Worm (Caenorhabditis elegans): ENCODE results near the gene M153.5.

M153.5 gene

DNA sequence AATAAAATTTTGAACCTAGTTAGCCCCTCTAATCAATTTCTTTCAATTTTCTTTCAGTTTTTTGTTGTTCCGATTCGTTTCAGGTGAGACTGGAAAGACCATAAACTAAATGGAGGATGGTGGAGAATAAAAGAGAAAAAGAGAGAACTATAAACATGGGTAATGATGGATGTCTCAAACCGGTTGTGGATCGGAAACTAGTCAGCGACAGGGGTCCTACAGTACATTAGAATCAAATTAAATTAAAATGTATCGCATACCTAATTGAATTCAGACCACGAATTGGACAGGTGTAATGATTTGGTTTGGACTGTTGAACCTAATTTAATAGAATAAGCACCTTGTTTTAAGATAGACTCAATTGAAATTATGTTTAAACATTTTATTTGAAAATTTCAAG is 20.3 kb downstream of the M153.5 start:
- TF ChIP-seq drap-1 (GFP tag; optimal IDR thresholded peaks at IDR 0.05) = no peak
- no peak for TF ChIP-seq ham-2 (GFP tag; optimal IDR thresholded peaks at IDR 0.05)
- no peak for TF ChIP-seq zip-8 (tag; optimal IDR thresholded peaks at IDR 0.05)
- TF ChIP-seq ceh-43 (GFP tag; optimal IDR thresholded peaks at IDR 0.05) = no peak
- TF ChIP-seq elt-1 (tag; optimal IDR thresholded peaks at IDR 0.05; ENCODE audit: borderline replicate concordance, insufficient read depth) = no peak
- TF ChIP-seq blmp-1 (tag; optimal IDR thresholded peaks at IDR 0.05) = no peak
- TF ChIP-seq nhr-28 (tag; optimal IDR thresholded peaks at IDR 0.05) = no peak
- TF ChIP-seq mep-1 (tag; optimal IDR thresholded peaks at IDR 0.05) = no peak
- no peak for TF ChIP-seq nhr-237 (tag; optimal IDR thresholded peaks at IDR 0.05)
- no peak for TF ChIP-seq mls-2 (tag; optimal IDR thresholded peaks at IDR 0.05)

DNA sequence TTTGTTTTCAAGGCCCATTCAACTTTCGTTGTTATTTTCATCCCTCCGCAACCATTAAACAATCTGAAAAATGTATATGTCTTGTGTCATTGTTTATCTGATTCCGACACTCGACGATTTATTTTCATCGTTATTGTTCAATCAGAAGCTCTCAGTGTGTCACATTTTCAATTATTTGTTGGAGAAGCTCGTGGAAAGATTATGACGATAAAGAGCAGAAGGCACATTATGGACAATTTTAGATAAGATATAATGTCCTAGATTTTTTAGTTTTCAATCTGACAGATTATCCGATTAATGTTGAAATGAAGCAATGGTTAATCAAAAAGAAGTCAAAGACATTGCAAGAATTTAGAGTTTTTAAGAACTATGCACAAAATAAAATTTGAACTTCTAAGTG is 21.1 kb downstream of the M153.5 start:
- TF ChIP-seq pha-4 (tag; optimal IDR thresholded peaks at IDR 0.05) (no peak), lin-13 (tag; optimal IDR thresholded peaks at IDR 0.05) (no peak), mab-5 (tag; optimal IDR thresholded peaks at IDR 0.05) (no peak)

DNA sequence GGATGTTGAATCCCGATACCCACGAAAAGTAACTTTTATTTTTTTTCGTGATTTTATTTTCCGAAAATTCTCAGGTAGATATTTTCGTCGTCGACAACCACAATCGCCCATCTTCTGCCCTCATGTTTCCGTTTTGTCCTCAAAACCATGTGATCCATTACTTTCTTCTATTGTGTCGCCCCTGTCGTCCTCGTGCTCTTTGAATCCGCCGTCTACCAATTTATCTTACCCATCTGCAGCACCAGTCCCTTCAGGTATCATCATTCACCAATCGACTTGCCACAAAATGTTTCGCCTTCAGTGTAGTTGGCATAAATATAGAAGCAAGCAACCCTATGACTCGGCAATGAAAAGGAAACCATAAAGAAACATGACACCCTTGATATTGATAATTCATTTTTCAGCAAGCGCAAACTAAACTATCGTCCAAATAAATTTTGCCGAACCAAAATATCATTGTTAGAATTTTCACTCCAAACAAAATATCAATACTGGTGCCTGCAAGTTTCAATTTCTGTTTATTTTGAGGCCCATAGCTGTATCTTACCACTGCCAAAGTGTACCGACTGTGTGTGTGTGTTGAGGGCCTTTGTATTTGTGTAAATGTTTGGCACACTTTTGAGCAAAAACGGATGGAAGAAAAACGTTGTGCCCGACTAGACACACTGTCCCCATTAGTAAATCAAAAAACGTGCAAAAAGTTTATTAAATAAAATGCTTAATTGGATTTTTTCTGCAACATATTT is 24.0 kb downstream of the M153.5 start:
- TF ChIP-seq drap-1 (GFP tag; optimal IDR thresholded peaks at IDR 0.05) (no peak), nhr-28 (tag; optimal IDR thresholded peaks at IDR 0.05) (no peak), ces-1 (GFP tag; optimal IDR thresholded peaks at IDR 0.05) (no peak), elt-1 (tag; optimal IDR thresholded peaks at IDR 0.05; ENCODE audit: borderline replicate concordance, insufficient read depth) (no peak), snpc-4 (tag; optimal IDR thresholded peaks at IDR 0.05) (no peak), tbx-8 (GFP tag; optimal IDR thresholded peaks at IDR 0.05) (no peak), flh-1 (GFP tag; optimal IDR thresholded peaks at IDR 0.05) (no peak), nhr-2 (tag; optimal IDR thresholded peaks at IDR 0.05) (no peak), ceh-39 (tag; optimal IDR thresholded peaks at IDR 0.05) (no peak)

DNA sequence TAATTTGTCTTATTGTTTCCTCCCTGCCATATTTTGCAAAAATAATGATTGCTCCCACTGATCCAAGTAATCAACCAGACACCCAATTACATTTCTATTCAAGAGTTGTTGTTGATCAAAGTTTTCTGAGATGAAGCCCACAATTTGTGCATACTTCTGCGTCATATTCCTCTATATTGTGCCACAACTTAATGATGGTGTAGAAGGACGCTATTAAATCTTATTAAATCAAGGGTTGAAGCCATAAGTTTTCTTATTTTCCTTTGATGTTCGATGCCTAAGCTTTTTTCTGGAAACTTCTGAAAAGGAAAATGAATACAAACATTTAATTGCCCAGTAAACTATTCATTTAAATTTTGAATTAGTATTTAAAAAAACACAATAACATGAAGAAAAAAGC is 25.0 kb downstream of the M153.5 start:
- TF ChIP-seq unc-120 (tag; optimal IDR thresholded peaks at IDR 0.05; ENCODE audit: poor library complexity, severe bottlenecking) (no peak), ces-1 (GFP tag; optimal IDR thresholded peaks at IDR 0.05) (peak; percentile 69)

DNA sequence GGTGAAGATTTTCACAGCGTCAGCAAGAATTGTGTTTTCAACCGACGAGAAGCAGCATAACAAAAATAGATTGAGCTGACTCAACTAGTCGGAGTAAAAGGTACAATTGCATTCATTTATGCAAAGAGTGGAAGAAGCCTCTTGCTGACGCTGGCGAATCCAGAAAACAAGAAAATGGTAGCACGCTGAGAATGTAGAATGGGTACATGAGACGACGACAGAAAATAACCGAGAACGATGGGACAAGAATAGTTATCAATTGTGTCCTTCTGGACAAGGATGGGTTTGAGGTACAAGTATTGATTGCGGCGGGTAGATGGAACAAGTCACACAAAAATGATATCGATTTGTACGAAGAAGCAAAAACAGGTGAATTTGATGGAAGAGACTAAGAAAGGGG is 25.6 kb downstream of the M153.5 start:
- TF ChIP-seq ceh-83 (GFP tag; optimal IDR thresholded peaks at IDR 0.05) = peak; percentile 50
- no peak for TF ChIP-seq ces-1 (GFP tag; optimal IDR thresholded peaks at IDR 0.05)

DNA sequence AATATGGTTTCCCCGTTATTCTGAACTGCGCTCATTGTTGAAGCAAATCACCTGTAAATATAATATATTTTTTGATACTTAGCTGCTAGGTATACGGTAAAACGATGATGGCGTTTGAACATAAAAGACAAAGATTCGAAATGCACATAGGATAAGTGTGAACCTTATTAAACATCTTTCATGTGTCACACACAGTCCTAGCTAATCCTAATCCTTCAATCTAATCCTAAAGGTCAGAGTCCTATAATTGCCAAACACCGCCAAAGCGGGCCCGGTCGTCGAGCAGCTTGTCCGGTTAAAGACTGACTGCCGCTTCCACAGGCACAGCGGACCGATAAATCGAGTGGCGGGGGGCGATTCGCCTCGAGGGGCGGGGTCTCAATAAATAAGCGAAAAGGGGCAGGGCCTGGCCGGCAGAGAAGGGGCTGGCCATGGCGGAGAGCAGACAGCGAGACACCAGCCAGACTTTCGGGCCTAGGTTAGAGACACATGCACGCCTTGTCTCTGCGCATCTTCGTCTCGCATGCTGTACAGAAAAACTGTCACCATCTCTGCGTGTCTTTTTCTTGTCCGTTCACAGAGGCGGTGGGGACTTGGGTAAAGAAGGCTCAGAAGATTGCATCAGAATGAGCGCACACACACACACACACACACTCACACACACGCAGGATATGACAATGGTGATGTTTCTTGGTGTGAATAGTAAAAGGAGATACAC is 28.0 kb downstream of the M153.5 start, which contains the start of gene F57G12.1:
Gene F57G12.1, minus strand, starts transcription at position 51 of the 718 bp plus-strand sequence.
- peak; percentile 78 for TF ChIP-seq lin-13 (tag; optimal IDR thresholded peaks at IDR 0.05)
- no peak for TF ChIP-seq blmp-1 (tag; optimal IDR thresholded peaks at IDR 0.05)
- peak; percentile 75 for TF ChIP-seq mls-2 (tag; optimal IDR thresholded peaks at IDR 0.05)
- TF ChIP-seq nhr-12 (tag; optimal IDR thresholded peaks at IDR 0.05) = no peak
- TF ChIP-seq cnd-1 (tag; optimal IDR thresholded peaks at IDR 0.05) = peak; percentile 42
- TF ChIP-seq drap-1 (GFP tag; optimal IDR thresholded peaks at IDR 0.05) = peak; percentile 55
- no peak for TF ChIP-seq mab-5 (tag; optimal IDR thresholded peaks at IDR 0.05)
- peak; percentile 53 for TF ChIP-seq M03D4.4 (tag; optimal IDR thresholded peaks at IDR 0.05)
- peak; percentile 58 for TF ChIP-seq lsy-2 (tag; optimal IDR thresholded peaks at IDR 0.05)
- peak; percentile 66 for TF ChIP-seq sptf-1 (tag; optimal IDR thresholded peaks at IDR 0.05)
- peak; percentile 18 for TF ChIP-seq elt-3 (tag; optimal IDR thresholded peaks at IDR 0.05)
- no peak for TF ChIP-seq flh-1 (GFP tag; optimal IDR thresholded peaks at IDR 0.05)
- TF ChIP-seq tbx-8 (GFP tag; optimal IDR thresholded peaks at IDR 0.05) = no peak
- TF ChIP-seq mep-1 (tag; optimal IDR thresholded peaks at IDR 0.05) = peak; percentile 81
- peak; percentile 94 for TF ChIP-seq unc-120 (tag; optimal IDR thresholded peaks at IDR 0.05; ENCODE audit: poor library complexity, severe bottlenecking)
- TF ChIP-seq nhr-2 (tag; optimal IDR thresholded peaks at IDR 0.05) = peak; percentile 76
- TF ChIP-seq unc-62 (GFP tag; optimal IDR thresholded peaks at IDR 0.05) = peak; percentile 69
- TF ChIP-seq bed-3 (GFP tag; optimal IDR thresholded peaks at IDR 0.05) = no peak
- TF ChIP-seq lin-32 (GFP tag; optimal IDR thresholded peaks at IDR 0.05) = no peak
- no peak for TF ChIP-seq nhr-76 (tag; optimal IDR thresholded peaks at IDR 0.05)
- TF ChIP-seq elt-1 (tag; optimal IDR thresholded peaks at IDR 0.05; ENCODE audit: borderline replicate concordance, insufficient read depth) = peak; percentile 32
- TF ChIP-seq ceh-83 (GFP tag; optimal IDR thresholded peaks at IDR 0.05) = peak; percentile 80
- no peak for TF ChIP-seq snpc-4 (tag; optimal IDR thresholded peaks at IDR 0.05)
- TF ChIP-seq ztf-11 (tag; optimal IDR thresholded peaks at IDR 0.05) = peak; percentile 85
- TF ChIP-seq ham-2 (GFP tag; optimal IDR thresholded peaks at IDR 0.05) = peak; percentile 87
- TF ChIP-seq sem-2 (GFP tag; optimal IDR thresholded peaks at IDR 0.05) = no peak
- TF ChIP-seq ces-1 (GFP tag; optimal IDR thresholded peaks at IDR 0.05) = peak; percentile 54
- TF ChIP-seq hlh-1 (tag; optimal IDR thresholded peaks at IDR 0.05) = peak; percentile 75
- peak; percentile 52 for TF ChIP-seq zip-8 (tag; optimal IDR thresholded peaks at IDR 0.05)
- no peak for TF ChIP-seq nhr-28 (tag; optimal IDR thresholded peaks at IDR 0.05)
- peak; percentile 33 for TF ChIP-seq ceh-39 (tag; optimal IDR thresholded peaks at IDR 0.05)
- peak; percentile 90 for TF ChIP-seq pha-4 (tag; optimal IDR thresholded peaks at IDR 0.05)
- TF ChIP-seq ceh-43 (GFP tag; optimal IDR thresholded peaks at IDR 0.05) = no peak
- TF ChIP-seq unc-39 (tag; optimal IDR thresholded peaks at IDR 0.05) = no peak
